Fruit fly (Drosophila melanogaster) whole organism: ENCODE results near the gene Irp-1B.

Source experiments
- CG8478 ChIP-seq: fragments of >200 bp; optimal IDR thresholded peaks from 2 replicates; lab custom pipeline; 2018; ENCODE audit warnings: inconsistent platforms
- Dll ChIP-seq: fragments of >200 bp; optimal IDR thresholded peaks from 2 replicates; lab custom pipeline; 2017
- EcR ChIP-seq, 2 experiments: fragments of >200 bp; optimal IDR thresholded peaks; 2 replicates each; lab custom pipeline; 2017; ENCODE audit warnings: missing biosample characterization in 2 of 2, missing genetic modification characterization in 2 of 2, missing genetic modification reagents in 2 of 2
- pan ChIP-seq: fragments of >200 bp; optimal IDR thresholded peaks from 2 replicates; lab custom pipeline; 2017
- psq ChIP-seq: fragments of >200 bp; optimal IDR thresholded peaks from 2 replicates; lab custom pipeline; 2017
- usp ChIP-seq: fragments of >200 bp; optimal IDR thresholded peaks from 2 replicates; lab custom pipeline; 2017; ENCODE audit warnings: missing biosample characterization, missing genetic modification characterization, mixed read lengths

Irp-1B gene

dm6 chr3R:10389877-10390468 is 22.7 kb downstream of the Irp-1B start:
- no peak for TF ChIP-seq CG8478
- TF ChIP-seq EcR (GFP tag; optimal IDR thresholded peaks at IDR 0.05; lab: Kevin White, UChicago) = no peak
- TF ChIP-seq psq (lab: Kevin White, UChicago) = no peak
- no peak for TF ChIP-seq pan
- TF ChIP-seq usp (GFP tag; lab: Kevin White, UChicago) = no peak
- TF ChIP-seq Dll = no peak

dm6 chr3R:10389027-10389465 is 23.6 kb downstream of the Irp-1B start:
- TF ChIP-seq CG8478 (no peak), Dll (no peak), pan (no peak), usp (GFP tag; lab: Kevin White, UChicago) (no peak), EcR (GFP tag; optimal IDR thresholded peaks at IDR 0.05; lab: Kevin White, UChicago) (no peak), psq (lab: Kevin White, UChicago) (no peak)

dm6 chr3R:10388128-10389026 is 24.3 kb downstream of the Irp-1B start, which contains the start of gene cwo:
Gene cwo, plus strand, starts transcription at chr3R:10388258.
- TF ChIP-seq Dll (no peak), pan (no peak), usp (GFP tag; lab: Kevin White, UChicago) (no peak), EcR (GFP tag; optimal IDR thresholded peaks at IDR 0.05; lab: Kevin White, UChicago) (no peak)

- TF ChIP-seq Dll (no peak), psq (lab: Kevin White, UChicago) (no peak), EcR (GFP tag; optimal IDR thresholded peaks at IDR 0.05; lab: Kevin White, UChicago) (no peak), usp (GFP tag; lab: Kevin White, UChicago) (no peak), pan (no peak), CG8478 (no peak)
Measured at dm6 chr3R:10380025-10380424, 32.6 kb downstream of the Irp-1B start.

- TF ChIP-seq EcR (GFP tag; optimal IDR thresholded peaks at IDR 0.05; lab: Kevin White, UChicago) = no peak
- TF ChIP-seq pan = no peak
Measured at dm6 chr3R:10379409-10379808, 33.3 kb downstream of the Irp-1B start.

- TF ChIP-seq pan = no peak
- no peak for TF ChIP-seq CG8478
- no peak for TF ChIP-seq usp (GFP tag; lab: Kevin White, UChicago)
- no peak for TF ChIP-seq EcR (GFP tag; optimal IDR thresholded peaks at IDR 0.05; lab: Kevin White, UChicago)
- TF ChIP-seq Dll = no peak
- no peak for TF ChIP-seq psq (lab: Kevin White, UChicago)
Measured at dm6 chr3R:10378989-10379388, 33.7 kb downstream of the Irp-1B start.

- TF ChIP-seq usp (GFP tag; lab: Kevin White, UChicago) (no peak), pan (no peak), EcR (GFP tag; optimal IDR thresholded peaks at IDR 0.05; lab: Kevin White, UChicago) (no peak), Dll (no peak), psq (lab: Kevin White, UChicago) (no peak)
Measured at dm6 chr3R:10377849-10378248, 34.8 kb downstream of the Irp-1B start, which contains the start of gene Rfx. Gene Rfx, minus strand, starts transcription at chr3R:10378068.

dm6 chr3R:10370495-10370894 is 42.2 kb downstream of the Irp-1B start:
- no peak for TF ChIP-seq pan
- TF ChIP-seq EcR (GFP tag; optimal IDR thresholded peaks at IDR 0.05; lab: Kevin White, UChicago) = no peak
- no peak for TF ChIP-seq Dll
- no peak for TF ChIP-seq CG8478
- no peak for TF ChIP-seq psq (lab: Kevin White, UChicago)
- no peak for TF ChIP-seq usp (GFP tag; lab: Kevin White, UChicago)

- no peak for TF ChIP-seq pan
Measured at dm6 chr3R:10369799-10370198, 42.9 kb downstream of the Irp-1B start.

dm6 chr3R:10368251-10368650 is 44.4 kb downstream of the Irp-1B start:
- TF ChIP-seq CG8478 (no peak), pan (no peak), usp (GFP tag; lab: Kevin White, UChicago) (no peak), EcR (GFP tag; optimal IDR thresholded peaks at IDR 0.05; lab: Kevin White, UChicago) (no peak), Dll (no peak), psq (lab: Kevin White, UChicago) (no peak)

- TF ChIP-seq CG8478 = no peak
Measured at dm6 chr3R:10364287-10364686, 48.4 kb downstream of the Irp-1B start.
